Fruit fly (Drosophila melanogaster): ENCODE data around the gene Pitslre.

DNA sequence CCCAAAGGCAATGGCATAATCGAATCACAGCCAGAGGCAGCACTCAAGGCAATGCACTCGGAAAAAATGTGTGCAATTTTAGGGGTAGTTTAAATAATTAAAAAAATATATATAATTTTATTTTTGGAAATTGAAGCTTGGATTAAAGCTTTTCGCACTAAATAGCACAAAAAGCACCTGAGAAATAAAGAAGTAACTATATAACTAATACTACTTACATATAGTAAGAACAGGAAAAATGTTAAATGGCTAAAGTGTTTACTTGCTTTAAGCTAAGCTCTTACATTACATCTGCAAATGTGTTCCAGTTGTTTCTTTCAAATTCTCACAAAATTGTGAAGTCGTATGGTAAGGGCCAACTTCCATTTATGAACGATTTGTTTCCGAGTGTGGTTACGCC lies 31.9 kb upstream of the Pitslre start, which contains the start of gene Gr77a:
- TF ChIP-seq dmrt99B (tag; optimal IDR thresholded peaks at IDR 0.05) (peak; percentile 16), fd102C (GFP tag; optimal IDR thresholded peaks at IDR 0.05) (no peak), chm (GFP tag; IDR thresholded peaks at IDR 0.05) (no peak), CG5180 (GFP tag; optimal IDR thresholded peaks at IDR 0.05) (no peak), CG10267 (tag; optimal IDR thresholded peaks at IDR 0.05) (no peak), Dfd (GFP tag; optimal IDR thresholded peaks at IDR 0.05) (no peak), CG30403 (GFP tag; optimal IDR thresholded peaks at IDR 0.05) (no peak), zen (tag; optimal IDR thresholded peaks at IDR 0.05) (no peak), ken (GFP tag; IDR thresholded peaks at IDR 0.05) (no peak), jumu (GFP tag; optimal IDR thresholded peaks at IDR 0.05) (no peak), pnt (GFP tag; optimal IDR thresholded peaks at IDR 0.05) (no peak), CG7963 (GFP tag; IDR thresholded peaks at IDR 0.05; ENCODE audit: partially characterized antibody) (no peak), Ravus (GFP tag; IDR thresholded peaks at IDR 0.05) (no peak), twi (tag; optimal IDR thresholded peaks at IDR 0.05) (no peak)

All from whole organism, embryonic.